Worm (Caenorhabditis elegans): ENCODE results near the gene ZK1127.3.

ZK1127.3 gene

ce11 chrII:7065391-7065790 is 10.3 kb downstream of the ZK1127.3 start, which contains the start of gene nos-2:
Gene nos-2 (plus strand): TSS chrII:7065618.
- no peak for TF ChIP-seq tab-1 (GFP tag; IDR thresholded peaks at IDR 0.05)
- no peak for TF ChIP-seq ztf-23 (GFP tag; IDR thresholded peaks at IDR 0.05)
- TF ChIP-seq ref-1 (GFP tag; conservative IDR thresholded peaks at IDR 0.05) = no peak
- TF ChIP-seq med-1 (GFP tag; optimal IDR thresholded peaks at IDR 0.05; ENCODE audit: insufficient read depth) = no peak
- no peak for TF ChIP-seq ztf-29 (GFP tag; IDR thresholded peaks at IDR 0.05)
- TF ChIP-seq cog-1 (tag; optimal IDR thresholded peaks at IDR 0.05) = no peak
- TF ChIP-seq klf-2 (GFP tag; conservative IDR thresholded peaks at IDR 0.05) = no peak
- TF ChIP-seq T22C8.4 (GFP tag; IDR thresholded peaks at IDR 0.05) = no peak
- TF ChIP-seq flt-1 (GFP tag; IDR thresholded peaks at IDR 0.05) = no peak

- TF ChIP-seq T22C8.4 (GFP tag; IDR thresholded peaks at IDR 0.05) (no peak), tab-1 (GFP tag; IDR thresholded peaks at IDR 0.05) (no peak), ztf-23 (GFP tag; IDR thresholded peaks at IDR 0.05) (no peak), ref-1 (GFP tag; conservative IDR thresholded peaks at IDR 0.05) (no peak), ztf-29 (GFP tag; IDR thresholded peaks at IDR 0.05) (no peak), klf-2 (GFP tag; conservative IDR thresholded peaks at IDR 0.05) (no peak), med-1 (GFP tag; optimal IDR thresholded peaks at IDR 0.05; ENCODE audit: insufficient read depth) (no peak), flt-1 (GFP tag; IDR thresholded peaks at IDR 0.05) (no peak), cog-1 (tag; optimal IDR thresholded peaks at IDR 0.05) (no peak)
Measured at ce11 chrII:7069866-7070265, 14.8 kb downstream of the ZK1127.3 start, which contains the start of gene him-14. Gene him-14 (minus strand): TSS chrII:7069966.

ce11 chrII:7070434-7070833 is 15.3 kb downstream of the ZK1127.3 start:
- TF ChIP-seq ztf-23 (GFP tag; IDR thresholded peaks at IDR 0.05) (no peak), med-1 (GFP tag; optimal IDR thresholded peaks at IDR 0.05; ENCODE audit: insufficient read depth) (no peak), klf-2 (GFP tag; conservative IDR thresholded peaks at IDR 0.05) (no peak)

- no peak for TF ChIP-seq cog-1 (tag; optimal IDR thresholded peaks at IDR 0.05)
- no peak for TF ChIP-seq T22C8.4 (GFP tag; IDR thresholded peaks at IDR 0.05)
- TF ChIP-seq tab-1 (GFP tag; IDR thresholded peaks at IDR 0.05) = no peak
- no peak for TF ChIP-seq med-1 (GFP tag; optimal IDR thresholded peaks at IDR 0.05; ENCODE audit: insufficient read depth)
Measured at ce11 chrII:7072315-7072589, 17.2 kb downstream of the ZK1127.3 start, which contains the start of gene kars-1. Gene kars-1 (minus strand): TSS chrII:7072415.

- TF ChIP-seq cog-1 (tag; optimal IDR thresholded peaks at IDR 0.05) (peak; percentile 74), ref-1 (GFP tag; conservative IDR thresholded peaks at IDR 0.05) (no peak), med-1 (GFP tag; optimal IDR thresholded peaks at IDR 0.05; ENCODE audit: insufficient read depth) (no peak), flt-1 (GFP tag; IDR thresholded peaks at IDR 0.05) (peak; percentile 77), ztf-29 (GFP tag; IDR thresholded peaks at IDR 0.05) (0 out of 2 replicates have a peak, but pooled peaks have one; percentile 41), klf-2 (GFP tag; conservative IDR thresholded peaks at IDR 0.05) (no peak)
Measured at ce11 chrII:7072590-7073536, 17.8 kb downstream of the ZK1127.3 start.

ce11 chrII:7073537-7073913 is 18.4 kb downstream of the ZK1127.3 start, which contains the start of gene kat-1:
Gene kat-1 (plus strand): TSS chrII:7073814.
- TF ChIP-seq ztf-29 (GFP tag; IDR thresholded peaks at IDR 0.05) (no peak), T22C8.4 (GFP tag; IDR thresholded peaks at IDR 0.05) (no peak), flt-1 (GFP tag; IDR thresholded peaks at IDR 0.05) (no peak), med-1 (GFP tag; optimal IDR thresholded peaks at IDR 0.05; ENCODE audit: insufficient read depth) (no peak), cog-1 (tag; optimal IDR thresholded peaks at IDR 0.05) (no peak), ztf-23 (GFP tag; IDR thresholded peaks at IDR 0.05) (no peak), tab-1 (GFP tag; IDR thresholded peaks at IDR 0.05) (no peak), ref-1 (GFP tag; conservative IDR thresholded peaks at IDR 0.05) (no peak), klf-2 (GFP tag; conservative IDR thresholded peaks at IDR 0.05) (no peak)

- TF ChIP-seq med-1 (GFP tag; optimal IDR thresholded peaks at IDR 0.05; ENCODE audit: insufficient read depth) (no peak), ref-1 (GFP tag; conservative IDR thresholded peaks at IDR 0.05) (no peak), ztf-29 (GFP tag; IDR thresholded peaks at IDR 0.05) (no peak), flt-1 (GFP tag; IDR thresholded peaks at IDR 0.05) (no peak), cog-1 (tag; optimal IDR thresholded peaks at IDR 0.05) (no peak), tab-1 (GFP tag; IDR thresholded peaks at IDR 0.05) (no peak), ztf-23 (GFP tag; IDR thresholded peaks at IDR 0.05) (no peak), T22C8.4 (GFP tag; IDR thresholded peaks at IDR 0.05) (no peak), klf-2 (GFP tag; conservative IDR thresholded peaks at IDR 0.05) (no peak)
Measured at ce11 chrII:7075564-7076228, 20.6 kb downstream of the ZK1127.3 start, which contains the start of gene T02G5.7. Gene T02G5.7 (plus strand): TSS chrII:7075614.

- peak; percentile 58 for TF ChIP-seq T22C8.4 (GFP tag; IDR thresholded peaks at IDR 0.05)
Measured at ce11 chrII:7084021-7084420, 28.9 kb downstream of the ZK1127.3 start, which contains the start of the genes T02G5.14 and T02G5.15. Gene T02G5.14 (plus strand): TSS chrII:7084321. Gene T02G5.15 (plus strand): TSS chrII:7084321.

ce11 chrII:7090085-7090484 is 35.0 kb downstream of the ZK1127.3 start:
- no peak for TF ChIP-seq klf-2 (GFP tag; conservative IDR thresholded peaks at IDR 0.05)
- no peak for TF ChIP-seq ref-1 (GFP tag; conservative IDR thresholded peaks at IDR 0.05)
- TF ChIP-seq tab-1 (GFP tag; IDR thresholded peaks at IDR 0.05) = no peak

- TF ChIP-seq ref-1 (GFP tag; conservative IDR thresholded peaks at IDR 0.05) = no peak
- TF ChIP-seq med-1 (GFP tag; optimal IDR thresholded peaks at IDR 0.05; ENCODE audit: insufficient read depth) = no peak
- TF ChIP-seq ztf-29 (GFP tag; IDR thresholded peaks at IDR 0.05) = no peak
- TF ChIP-seq flt-1 (GFP tag; IDR thresholded peaks at IDR 0.05) = no peak
- TF ChIP-seq klf-2 (GFP tag; conservative IDR thresholded peaks at IDR 0.05) = no peak
- TF ChIP-seq cog-1 (tag; optimal IDR thresholded peaks at IDR 0.05) = no peak
- no peak for TF ChIP-seq T22C8.4 (GFP tag; IDR thresholded peaks at IDR 0.05)
Measured at ce11 chrII:7090852-7091251, 35.8 kb downstream of the ZK1127.3 start.
